Worm (Caenorhabditis elegans): ENCODE results near the gene clec-222.
A peak's percentile ranks its signal among the peaks of the same experiment; 100 is the strongest.

The clec-222 gene

ce11 chrV:11239187-11239725, 31.9 kb upstream of the clec-222 start, which contains the start of the genes dvc-1 and ima-1 (continued):
- peak; percentile 45 for TF ChIP-seq nhr-80 (tag; optimal IDR thresholded peaks at IDR 0.05)
- TF ChIP-seq ztf-25 (GFP tag; IDR thresholded peaks at IDR 0.05): peak; percentile 86
- TF ChIP-seq pbrm-1 (GFP tag; IDR thresholded peaks at IDR 0.05): peak; percentile 60
- no peak for TF ChIP-seq dpff-1 (tag; optimal IDR thresholded peaks at IDR 0.05)
- no peak for TF ChIP-seq C06A6.2 (GFP tag; conservative IDR thresholded peaks at IDR 0.05)
- TF ChIP-seq Y79H2A.3 (GFP tag; conservative IDR thresholded peaks at IDR 0.05): peak; percentile 55; the same call in 1 of the 2 replicates
- no peak for TF ChIP-seq F22D6.2 (tag; optimal IDR thresholded peaks at IDR 0.05)
- TF ChIP-seq K12H6.12 (tag; optimal IDR thresholded peaks at IDR 0.05): peak; percentile 32
- TF ChIP-seq tbx-9 (tag; optimal IDR thresholded peaks at IDR 0.05; ENCODE audit: borderline replicate concordance): no peak
- peak; percentile 98 for TF ChIP-seq madf-6 (GFP tag; IDR thresholded peaks at IDR 0.05)
- TF ChIP-seq repo-1 (tag; optimal IDR thresholded peaks at IDR 0.05): no peak
- TF ChIP-seq nfya-2 (GFP tag; IDR thresholded peaks at IDR 0.05): no peak
- no peak for TF ChIP-seq ztf-22 (GFP tag; optimal IDR thresholded peaks at IDR 0.05)
- no peak for TF ChIP-seq rec-8 (tag; optimal IDR thresholded peaks at IDR 0.05)
- TF ChIP-seq ekl-4 (GFP tag; IDR thresholded peaks at IDR 0.05): peak; percentile 84
- no peak for TF ChIP-seq Y53F4B.3 (GFP tag; IDR thresholded peaks at IDR 0.05)
- TF ChIP-seq lin-40 (tag; optimal IDR thresholded peaks at IDR 0.05): no peak
- 0 out of 2 replicates have a peak, but pooled peaks have one; percentile 43 for TF ChIP-seq ztf-28 (GFP tag; IDR thresholded peaks at IDR 0.05)
- no peak for TF ChIP-seq zfh-2 (GFP tag; conservative IDR thresholded peaks at IDR 0.05)
- TF ChIP-seq nfya-1 (tag; optimal IDR thresholded peaks at IDR 0.05; ENCODE audit: borderline replicate concordance, insufficient read depth): no peak
- no peak for TF ChIP-seq sea-2 (GFP tag; IDR thresholded peaks at IDR 0.05)
- TF ChIP-seq pha-4 (tag; optimal IDR thresholded peaks at IDR 0.05): no peak
- TF ChIP-seq die-1 (tag; optimal IDR thresholded peaks at IDR 0.05): peak; percentile 72
- TF ChIP-seq F55B11.4 (tag; optimal IDR thresholded peaks at IDR 0.05; ENCODE audit: borderline replicate concordance, insufficient read depth): no peak
- no peak for TF ChIP-seq K11D2.4 (GFP tag; IDR thresholded peaks at IDR 0.05)
- peak; percentile 37 for TF ChIP-seq snpc-1.1 (tag; optimal IDR thresholded peaks at IDR 0.05; ENCODE audit: insufficient read depth)
- no peak for TF ChIP-seq ceh-79 (tag; optimal IDR thresholded peaks at IDR 0.05)
- TF ChIP-seq athp-1 (tag; optimal IDR thresholded peaks at IDR 0.05): peak; percentile 80
- TF ChIP-seq nhr-90 (tag; optimal IDR thresholded peaks at IDR 0.05): no peak
- TF ChIP-seq hrde-1 (tag; optimal IDR thresholded peaks at IDR 0.05; ENCODE audit: borderline replicate concordance): peak; percentile 35
- peak; percentile 81 for TF ChIP-seq Y95B8A.8 (GFP tag; IDR thresholded peaks at IDR 0.05)
- 0 out of 2 replicates have a peak, but pooled peaks have one; percentile 23 for TF ChIP-seq let-526 (GFP tag; IDR thresholded peaks at IDR 0.05)
- TF ChIP-seq madf-8 (GFP tag; conservative IDR thresholded peaks at IDR 0.05): peak; percentile 93
- TF ChIP-seq hmg-1.2 (GFP tag; IDR thresholded peaks at IDR 0.05): peak; percentile 70; the same call in 1 of the 2 replicates
- TF ChIP-seq bed-2 (GFP tag; IDR thresholded peaks at IDR 0.05): 0 out of 2 replicates have a peak, but pooled peaks have one; percentile 62
- TF ChIP-seq Y56A3A.18 (GFP tag; IDR thresholded peaks at IDR 0.05): no peak
- no peak for TF ChIP-seq lsy-27 (tag; optimal IDR thresholded peaks at IDR 0.05; ENCODE audit: borderline replicate concordance, insufficient read depth)
- TF ChIP-seq lag-1 (GFP tag; IDR thresholded peaks at IDR 0.05): no peak
- TF ChIP-seq nhr-27 (tag; optimal IDR thresholded peaks at IDR 0.05): no peak
- TF ChIP-seq atf-7 (tag; optimal IDR thresholded peaks at IDR 0.05): no peak

Data from whole organism, young adult.